Comparison of ENCODE assay signal across 1 fruit fly cellular context in the genomic region with DNA sequence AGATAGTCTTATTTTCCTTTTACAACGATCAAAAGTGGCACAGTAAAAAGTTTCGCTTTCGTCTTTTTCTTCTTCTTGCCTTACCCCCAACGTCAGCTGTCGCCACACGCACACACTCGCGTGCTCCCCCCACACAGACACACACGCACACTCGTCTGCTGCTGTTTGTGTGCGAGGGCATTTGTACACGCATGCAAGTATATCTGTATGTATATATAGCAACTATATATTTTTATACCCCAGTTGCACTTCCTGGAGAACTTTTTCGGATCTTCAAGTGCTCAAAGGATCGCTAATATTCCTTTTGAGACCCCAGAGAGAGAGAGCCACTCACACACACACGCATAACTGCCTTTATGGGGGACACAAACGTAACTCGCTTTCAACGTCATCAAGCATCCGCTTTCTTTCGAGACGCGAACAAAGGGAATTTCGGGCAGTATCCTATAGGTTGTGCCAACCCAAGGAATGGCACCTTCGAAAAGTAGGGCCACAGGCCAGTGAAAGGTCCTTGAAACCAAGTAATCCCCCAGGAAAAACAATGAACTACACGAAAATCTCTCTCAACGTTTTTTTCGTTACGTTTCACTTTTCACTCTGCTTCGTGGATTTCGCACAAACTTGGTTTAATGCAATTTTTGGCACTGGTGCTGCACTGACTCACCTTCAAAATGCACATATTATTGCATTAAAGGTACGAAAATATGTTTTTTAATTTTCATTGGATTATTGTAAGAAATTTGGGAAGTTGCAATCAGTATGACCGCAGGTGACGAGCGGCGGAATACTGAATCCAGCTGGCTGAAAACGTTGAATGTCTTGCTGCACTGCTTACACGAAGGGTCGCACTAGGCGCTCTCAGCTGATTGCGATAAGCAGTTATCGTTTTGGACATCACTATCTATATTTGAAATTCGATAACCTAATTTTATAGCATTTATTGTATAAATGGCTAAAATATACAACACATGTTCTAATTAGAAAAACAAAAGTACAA.
TF ChIP-seq lines count a peak whose summit lies in the region.

A gene (minus strand): TSS at position 799 of the 997 bp plus-strand sequence.

TF ChIP-seq in whole organism, embryonic, 481 proteins besides CTCF, POLR2A, EP300 and RAD21 (continued from another document and continues in another):
- TF ChIP-seq CG32772 (GFP tag; IDR thresholded peaks at IDR 0.05; lab: Robert Waterston, UW) (no peak), Vsx1 (GFP tag; optimal IDR thresholded peaks at IDR 0.05; lab: Kevin White, UChicago) (no peak), Sin3A (optimal IDR thresholded peaks at IDR 0.05; lab: Kevin White, UChicago) (peak; percentile 19), dpn (GFP tag; optimal IDR thresholded peaks at IDR 0.05; lab: Kevin White, UChicago) (no peak), pho (GFP tag; optimal IDR thresholded peaks at IDR 0.05; lab: Kevin White, UChicago) (no peak), CG6689 (GFP tag; IDR thresholded peaks at IDR 0.05; lab: Robert Waterston, UW) (no peak), onecut (GFP tag; IDR thresholded peaks at IDR 0.05; lab: Robert Waterston, UW) (no peak), CG4730 (GFP tag; IDR thresholded peaks at IDR 0.05; lab: Robert Waterston, UW) (no peak), CG8359 (GFP tag; optimal IDR thresholded peaks at IDR 0.05; lab: Kevin White, UChicago; ENCODE audit: borderline replicate concordance) (no peak), kni (GFP tag; optimal IDR thresholded peaks at IDR 0.05; lab: Kevin White, UChicago) (no peak), CG11696 (GFP tag; IDR thresholded peaks at IDR 0.05; lab: Robert Waterston, UW) (no peak), CG13296 (GFP tag; optimal IDR thresholded peaks at IDR 0.05; lab: Kevin White, UChicago) (no peak), CG9797 (GFP tag; optimal IDR thresholded peaks at IDR 0.05; lab: Kevin White, UChicago) (peak; percentile 95), HLH3B (GFP tag; IDR thresholded peaks at IDR 0.05; lab: Robert Waterston, UW) (no peak), ERR (GFP tag; optimal IDR thresholded peaks at IDR 0.05; lab: Kevin White, UChicago) (no peak), phol (tag; optimal IDR thresholded peaks at IDR 0.05; lab: Kevin White, UChicago) (peak; percentile 52), Gsc (GFP tag; IDR thresholded peaks at IDR 0.05; lab: Robert Waterston, UW) (no peak), Blimp-1 (GFP tag; optimal IDR thresholded peaks at IDR 0.05; lab: Kevin White, UChicago) (peak; percentile 92), CG9876 (GFP tag; optimal IDR thresholded peaks at IDR 0.05; lab: Kevin White, UChicago) (no peak), Doc3 (GFP tag; IDR thresholded peaks at IDR 0.05; lab: Robert Waterston, UW; ENCODE audit: partially characterized antibody) (no peak), Gug (GFP tag; IDR thresholded peaks at IDR 0.05; lab: Robert Waterston, UW) (no peak), Rfx (GFP tag; IDR thresholded peaks at IDR 0.05; lab: Robert Waterston, UW) (no peak), Hmr (GFP tag; optimal IDR thresholded peaks at IDR 0.05; lab: Kevin White, UChicago) (no peak), CG9727 (GFP tag; optimal IDR thresholded peaks at IDR 0.05; lab: Kevin White, UChicago) (no peak), al (GFP tag; IDR thresholded peaks at IDR 0.05; lab: Robert Waterston, UW) (no peak), HLH4C (GFP tag; IDR thresholded peaks at IDR 0.05; lab: Robert Waterston, UW; ENCODE audit: partially characterized antibody) (peak; percentile 71), usp (GFP tag; optimal IDR thresholded peaks at IDR 0.05; lab: Kevin White, UChicago) (no peak), mam (GFP tag; optimal IDR thresholded peaks at IDR 0.05; lab: Kevin White, UChicago) (no peak), sens (GFP tag; lab: Kevin White, UChicago) (peak; percentile 74), Fer2 (tag; optimal IDR thresholded peaks at IDR 0.05; lab: Kevin White, UChicago) (no peak), Eip74EF (GFP tag; optimal IDR thresholded peaks at IDR 0.05; lab: Kevin White, UChicago) (no peak), CG2202 (tag; optimal IDR thresholded peaks at IDR 0.05; lab: Kevin White, UChicago) (no peak), NC2α (GFP tag; optimal IDR thresholded peaks at IDR 0.05; lab: Kevin White, UChicago) (no peak), CrebB (tag; optimal IDR thresholded peaks at IDR 0.05; lab: Kevin White, UChicago) (peak; percentile 14), CG2678 (tag; optimal IDR thresholded peaks at IDR 0.05; lab: Kevin White, UChicago) (no peak), slbo (GFP tag; IDR thresholded peaks at IDR 0.05; lab: Robert Waterston, UW) (no peak), chn (GFP tag; optimal IDR thresholded peaks at IDR 0.05; lab: Kevin White, UChicago) (no peak), ro (GFP tag; IDR thresholded peaks at IDR 0.05; lab: Robert Waterston, UW) (no peak), HLHmδ (GFP tag; optimal IDR thresholded peaks at IDR 0.05; lab: Kevin White, UChicago) (peak; percentile 6), crp (GFP tag; optimal IDR thresholded peaks at IDR 0.05; lab: Kevin White, UChicago) (peak; percentile 96 to 99), pzg (GFP tag; optimal IDR thresholded peaks at IDR 0.05; lab: Kevin White, UChicago) (peak; percentile 94), Nf-YA (GFP tag; IDR thresholded peaks at IDR 0.05; lab: Robert Waterston, UW) (no peak), HHEX (GFP tag; optimal IDR thresholded peaks at IDR 0.05; lab: Kevin White, UChicago) (no peak), Lpt (GFP tag; optimal IDR thresholded peaks at IDR 0.05; lab: Kevin White, UChicago) (no peak), gce (GFP tag; IDR thresholded peaks at IDR 0.05; lab: Robert Waterston, UW) (no peak), CG14860 (GFP tag; IDR thresholded peaks at IDR 0.05; lab: Robert Waterston, UW; ENCODE audit: partially characterized antibody) (peak; percentile 51; the same call in 2 of the 3 replicates), CG4820 (GFP tag; optimal IDR thresholded peaks at IDR 0.05; lab: Kevin White, UChicago) (no peak), insv (GFP tag; optimal IDR thresholded peaks at IDR 0.05; lab: Kevin White, UChicago) (peak in 1 of 2 experiments; percentile 72), H2.0 (GFP tag; IDR thresholded peaks at IDR 0.05; lab: Robert Waterston, UW) (no peak), twi (tag; optimal IDR thresholded peaks at IDR 0.05; lab: Kevin White, UChicago) (peak; percentile 4), inv (GFP tag; IDR thresholded peaks at IDR 0.05; lab: Robert Waterston, UW; ENCODE audit: partially characterized antibody) (no peak), CG31365 (tag; optimal IDR thresholded peaks at IDR 0.05; lab: Kevin White, UChicago) (peak; percentile 97), nom (GFP tag; optimal IDR thresholded peaks at IDR 0.05; lab: Kevin White, UChicago) (no peak), odd (GFP tag; optimal IDR thresholded peaks at IDR 0.05; lab: Kevin White, UChicago) (no peak), Hsf (GFP tag; optimal IDR thresholded peaks at IDR 0.05; lab: Kevin White, UChicago) (no peak), sim (GFP tag; IDR thresholded peaks at IDR 0.05; lab: Robert Waterston, UW) (no peak), vvl (GFP tag; IDR thresholded peaks at IDR 0.05; lab: Robert Waterston, UW) (peak; percentile 45), CG30431 (GFP tag; optimal IDR thresholded peaks at IDR 0.05; lab: Kevin White, UChicago) (no peak), Hmx (GFP tag; optimal IDR thresholded peaks at IDR 0.05; lab: Kevin White, UChicago) (no peak), Optix (GFP tag; IDR thresholded peaks at IDR 0.05; lab: Robert Waterston, UW) (no peak), CG16863 (GFP tag; optimal IDR thresholded peaks at IDR 0.05; lab: Kevin White, UChicago) (no peak), trem (tag; optimal IDR thresholded peaks at IDR 0.05; lab: Kevin White, UChicago) (peak; percentile 68), CG10431 (GFP tag; optimal IDR thresholded peaks at IDR 0.05; lab: Kevin White, UChicago) (no peak), CG17802 (tag; optimal IDR thresholded peaks at IDR 0.05; lab: Kevin White, UChicago) (no peak), esg (GFP tag; conservative IDR thresholded peaks at IDR 0.05; lab: Robert Waterston, UW) (no peak), Stat92E (GFP tag; optimal IDR thresholded peaks at IDR 0.05; lab: Kevin White, UChicago) (peak in 2 of 3 experiments; percentile 28 to 82), CG12155 (GFP tag; optimal IDR thresholded peaks at IDR 0.05; lab: Kevin White, UChicago) (no peak), Fer3 (tag; optimal IDR thresholded peaks at IDR 0.05; lab: Kevin White, UChicago) (no peak), ken (GFP tag; IDR thresholded peaks at IDR 0.05; lab: Robert Waterston, UW) (no peak), sd (tag; optimal IDR thresholded peaks at IDR 0.05; lab: Kevin White, UChicago) (no peak), ewg (GFP tag; optimal IDR thresholded peaks at IDR 0.05; lab: Kevin White, UChicago) (no peak), CG1233 (GFP tag; optimal IDR thresholded peaks at IDR 0.05; lab: Kevin White, UChicago) (no peak), CG5953 (GFP tag; IDR thresholded peaks at IDR 0.05; lab: Robert Waterston, UW) (no peak), CG6254 (GFP tag; optimal IDR thresholded peaks at IDR 0.05; lab: Kevin White, UChicago) (no peak), yki (optimal IDR thresholded peaks at IDR 0.05; lab: Kevin White, UChicago) (no peak), Lim3 (GFP tag; IDR thresholded peaks at IDR 0.05; lab: Robert Waterston, UW) (no peak), cad (GFP tag; optimal IDR thresholded peaks at IDR 0.05; lab: Kevin White, UChicago) (peak; percentile 3), D19A (tag; optimal IDR thresholded peaks at IDR 0.05; lab: Kevin White, UChicago) (no peak), lbe (GFP tag; optimal IDR thresholded peaks at IDR 0.05; lab: Kevin White, UChicago) (no peak), CG4404 (GFP tag; IDR thresholded peaks at IDR 0.05; lab: Robert Waterston, UW) (no peak), disco-r (GFP tag; optimal IDR thresholded peaks at IDR 0.05; lab: Kevin White, UChicago) (no peak), CG13775 (GFP tag; optimal IDR thresholded peaks at IDR 0.05; lab: Kevin White, UChicago) (no peak), CG2120 (GFP tag; optimal IDR thresholded peaks at IDR 0.05; lab: Kevin White, UChicago) (no peak), otp (GFP tag; IDR thresholded peaks at IDR 0.05; lab: Robert Waterston, UW) (no peak), CG17612 (GFP tag; IDR thresholded peaks at IDR 0.05; lab: Robert Waterston, UW) (no peak), Taf1 (GFP tag; IDR thresholded peaks at IDR 0.05; lab: Robert Waterston, UW) (no peak), sug (tag; optimal IDR thresholded peaks at IDR 0.05; lab: Kevin White, UChicago) (peak; percentile 93), sima (GFP tag; optimal IDR thresholded peaks at IDR 0.05; lab: Kevin White, UChicago) (no peak), dimm (GFP tag; IDR thresholded peaks at IDR 0.05; lab: Robert Waterston, UW) (no peak), CG12236 (GFP tag; optimal IDR thresholded peaks at IDR 0.05; lab: Kevin White, UChicago) (no peak), chm (GFP tag; IDR thresholded peaks at IDR 0.05; lab: Robert Waterston, UW) (no peak), CG8281 (tag; optimal IDR thresholded peaks at IDR 0.05; lab: Kevin White, UChicago) (no peak), CG7372 (GFP tag; IDR thresholded peaks at IDR 0.05; lab: Robert Waterston, UW) (no peak), CG18476 (GFP tag; optimal IDR thresholded peaks at IDR 0.05; lab: Kevin White, UChicago) (no peak), CG31388 (GFP tag; optimal IDR thresholded peaks at IDR 0.05; lab: Kevin White, UChicago) (no peak), Meics (GFP tag; optimal IDR thresholded peaks at IDR 0.05; lab: Kevin White, UChicago) (no peak), vfl (GFP tag; optimal IDR thresholded peaks at IDR 0.05; lab: Kevin White, UChicago) (no peak), dysf (GFP tag; IDR thresholded peaks at IDR 0.05; lab: Robert Waterston, UW) (no peak), ham (GFP tag; IDR thresholded peaks at IDR 0.05; lab: Robert Waterston, UW) (no peak), gsb (GFP tag; IDR thresholded peaks at IDR 0.05; lab: Robert Waterston, UW) (no peak), row (GFP tag; IDR thresholded peaks at IDR 0.05; lab: Robert Waterston, UW) (no peak; the same call in 2 of the 3 replicates), CG12071 (GFP tag; optimal IDR thresholded peaks at IDR 0.05; lab: Kevin White, UChicago) (no peak), CG8924 (tag; optimal IDR thresholded peaks at IDR 0.05; lab: Kevin White, UChicago) (peak; percentile 26), CG10543 (GFP tag; optimal IDR thresholded peaks at IDR 0.05; lab: Kevin White, UChicago) (no peak), pnt (GFP tag; optimal IDR thresholded peaks at IDR 0.05; lab: Kevin White, UChicago) (no peak), CG1603 (tag; optimal IDR thresholded peaks at IDR 0.05; lab: Kevin White, UChicago) (peak; percentile 85), CG11723 (GFP tag; optimal IDR thresholded peaks at IDR 0.05; lab: Kevin White, UChicago) (no peak), CG3838 (GFP tag; optimal IDR thresholded peaks at IDR 0.05; lab: Kevin White, UChicago) (no peak), TFAM (GFP tag; optimal IDR thresholded peaks at IDR 0.05; lab: Kevin White, UChicago) (no peak), fd96Cb (tag; optimal IDR thresholded peaks at IDR 0.05; lab: Kevin White, UChicago) (no peak), CG6272 (GFP tag; IDR thresholded peaks at IDR 0.05; lab: Robert Waterston, UW) (no peak), amos (GFP tag; IDR thresholded peaks at IDR 0.05; lab: Robert Waterston, UW; ENCODE audit: partially characterized antibody) (peak; percentile 59; the same call in 1 of the 2 replicates), CG11504 (tag; optimal IDR thresholded peaks at IDR 0.05; lab: Kevin White, UChicago) (no peak), zfh2 (GFP tag; optimal IDR thresholded peaks at IDR 0.05; lab: Kevin White, UChicago) (no peak), CG12104 (GFP tag; optimal IDR thresholded peaks at IDR 0.05; lab: Kevin White, UChicago) (no peak), salm (tag; optimal IDR thresholded peaks at IDR 0.05; lab: Kevin White, UChicago) (no peak), Bdp1 (GFP tag; optimal IDR thresholded peaks at IDR 0.05; lab: Kevin White, UChicago) (no peak), exex (tag; optimal IDR thresholded peaks at IDR 0.05; lab: Kevin White, UChicago) (peak; percentile 26), Dll (GFP tag; IDR thresholded peaks at IDR 0.05; lab: Robert Waterston, UW; ENCODE audit: partially characterized antibody) (no peak), CG10979 (tag; optimal IDR thresholded peaks at IDR 0.05; lab: Kevin White, UChicago) (no peak), tup (GFP tag; optimal IDR thresholded peaks at IDR 0.05; lab: Kevin White, UChicago) (no peak), lola (GFP tag; optimal IDR thresholded peaks at IDR 0.05; lab: Kevin White, UChicago) (peak in 1 of 3 experiments; percentile 88), mirr (GFP tag; optimal IDR thresholded peaks at IDR 0.05; lab: Kevin White, UChicago) (no peak), fd102C (GFP tag; optimal IDR thresholded peaks at IDR 0.05; lab: Kevin White, UChicago) (no peak), CG7786 (GFP tag; optimal IDR thresholded peaks at IDR 0.05; lab: Kevin White, UChicago) (no peak), ssp (GFP tag; IDR thresholded peaks at IDR 0.05; lab: Robert Waterston, UW) (no peak; the same call in 1 of the 2 replicates)
